Worm (Caenorhabditis elegans) whole organism, L3 larva: ENCODE measurements around the gene Y57G11C.48.

Experiments
- R02D3.7 ChIP-seq: fragments of 150-350 bp; optimal IDR thresholded peaks from 2 replicates; lab custom pipeline; 2014; ENCODE audit warnings: missing biosample characterization, missing genetic modification characterization
- ZK546.5 ChIP-seq: sonication (generic microtip); optimal IDR thresholded peaks from 2 replicates; lab custom pipeline; 2017; ENCODE audit warnings: missing biosample characterization, missing genetic modification characterization
- aly-2 ChIP-seq: fragments of 150-350 bp; optimal IDR thresholded peaks from 2 replicates; lab custom pipeline; 2014; ENCODE audit warnings: missing biosample characterization, missing genetic modification characterization
- ama-1 ChIP-seq: fragments of 150-350 bp; optimal IDR thresholded peaks from 2 replicates; lab custom pipeline; 2018
- ceh-16 ChIP-seq: sonication (generic microtip); optimal IDR thresholded peaks from 2 replicates; lab custom pipeline; 2017; ENCODE audit warnings: missing biosample characterization, missing genetic modification characterization
- ceh-28 ChIP-seq: fragments of 150-350 bp; optimal IDR thresholded peaks from 2 replicates; lab custom pipeline; 2014; ENCODE audit warnings: missing biosample characterization, missing genetic modification reagents, missing genetic modification characterization
- ceh-82 ChIP-seq: fragments of 150-350 bp; optimal IDR thresholded peaks from 2 replicates; lab custom pipeline; 2014; ENCODE audit warnings: missing biosample characterization, missing genetic modification characterization
- ceh-9 ChIP-seq: sonication (generic microtip); optimal IDR thresholded peaks from 2 replicates; lab custom pipeline; 2018; ENCODE audit warnings: missing biosample characterization, missing genetic modification characterization
- daf-12 ChIP-seq: fragments of 150-350 bp; optimal IDR thresholded peaks from 2 replicates; lab custom pipeline; 2014; ENCODE audit warnings: missing biosample characterization, missing genetic modification reagents, missing genetic modification characterization
- egl-27 ChIP-seq: sonication (generic microtip); optimal IDR thresholded peaks from 4 replicates; lab custom pipeline; 2017; ENCODE audit warnings: missing biosample characterization, missing genetic modification reagents, missing genetic modification characterization
- egl-5 ChIP-seq: fragments of 150-350 bp; optimal IDR thresholded peaks from 2 replicates; lab custom pipeline; 2017; ENCODE audit warnings: missing biosample characterization, missing genetic modification reagents, missing genetic modification characterization, inconsistent platforms
- elt-1 ChIP-seq: fragments of 150-350 bp; optimal IDR thresholded peaks from 2 replicates; lab custom pipeline; 2014; ENCODE audit warnings: missing biosample characterization, missing genetic modification characterization
- elt-2 ChIP-seq: sonication (generic microtip); optimal IDR thresholded peaks from 2 replicates; lab custom pipeline; 2016; ENCODE audit warnings: missing genetic modification reagents, mild to moderate bottlenecking, missing genetic modification characterization, missing compliant biosample characterization
- elt-3 ChIP-seq, 3 experiments: fragments of 150-350 bp in 1 of 3; sonication (generic microtip) in 2 of 3; optimal IDR thresholded peaks; 2 replicates in 2 of 3; 4 replicates in 1 of 3; lab custom pipeline; 2014 to 2017; ENCODE audit warnings: missing biosample characterization in 3 of 3, missing genetic modification characterization in 3 of 3
- fkh-10 ChIP-seq: sonication (generic microtip); optimal IDR thresholded peaks from 2 replicates; lab custom pipeline; 2017; ENCODE audit warnings: missing biosample characterization, missing genetic modification reagents, missing genetic modification characterization
- fkh-2 ChIP-seq: fragments of 150-350 bp; optimal IDR thresholded peaks from 2 replicates; lab custom pipeline; 2014; ENCODE audit warnings: missing biosample characterization, missing genetic modification reagents, missing genetic modification characterization
- fos-1 ChIP-seq: fragments of 150-350 bp; optimal IDR thresholded peaks from 2 replicates; lab custom pipeline; 2014; ENCODE audit warnings: missing biosample characterization, missing genetic modification characterization
- hmg-11 ChIP-seq: sonication (generic microtip); optimal IDR thresholded peaks from 2 replicates; lab custom pipeline; 2016; ENCODE audit warnings: missing genetic modification characterization, missing compliant biosample characterization
- jun-1 ChIP-seq: fragments of 150-350 bp; optimal IDR thresholded peaks from 2 replicates; lab custom pipeline; 2014; ENCODE audit warnings: missing biosample characterization, missing genetic modification reagents, missing genetic modification characterization
- lin-15B ChIP-seq: fragments of 150-350 bp; optimal IDR thresholded peaks from 2 replicates; lab custom pipeline; 2014; ENCODE audit warnings: missing biosample characterization, missing genetic modification characterization
- lin-39 ChIP-seq: fragments of 150-350 bp; optimal IDR thresholded peaks from 2 replicates; lab custom pipeline; 2018; ENCODE audit warnings: missing biosample characterization, missing genetic modification reagents, missing genetic modification characterization
- lsy-12 ChIP-seq: sonication (generic microtip); optimal IDR thresholded peaks from 2 replicates; lab custom pipeline; 2016; ENCODE audit warnings: mild to moderate bottlenecking, missing genetic modification characterization, missing compliant biosample characterization
- mdl-1 ChIP-seq: fragments of 150-350 bp; optimal IDR thresholded peaks from 2 replicates; lab custom pipeline; 2014; ENCODE audit warnings: missing biosample characterization, missing genetic modification characterization
- mml-1 ChIP-seq: fragments of 150-350 bp; sonication (generic microtip); optimal IDR thresholded peaks from 3 replicates; lab custom pipeline; 2014; ENCODE audit warnings: missing biosample characterization, missing genetic modification characterization
- nfya-1 ChIP-seq: sonication (generic microtip); optimal IDR thresholded peaks from 2 replicates; lab custom pipeline; 2017; ENCODE audit warnings: missing genetic modification characterization, mild to moderate bottlenecking, missing compliant biosample characterization, antibody characterized with exemption, moderate library complexity; ENCODE audit not compliant: insufficient read depth
- nhr-11 ChIP-seq: fragments of 150-350 bp; optimal IDR thresholded peaks from 2 replicates; lab custom pipeline; 2014; ENCODE audit warnings: missing biosample characterization, missing genetic modification characterization
- nhr-237 ChIP-seq: fragments of 150-350 bp; optimal IDR thresholded peaks from 2 replicates; lab custom pipeline; 2014; ENCODE audit warnings: missing biosample characterization, missing genetic modification characterization
- nhr-25 ChIP-seq: sonication (generic microtip); optimal IDR thresholded peaks from 2 replicates; lab custom pipeline; 2017; ENCODE audit warnings: missing biosample characterization, missing genetic modification characterization
- nhr-28 ChIP-seq: fragments of 150-350 bp; optimal IDR thresholded peaks from 2 replicates; lab custom pipeline; 2014; ENCODE audit warnings: missing biosample characterization, missing genetic modification characterization
- nhr-43 ChIP-seq: sonication (generic microtip); optimal IDR thresholded peaks from 2 replicates; lab custom pipeline; 2016; ENCODE audit warnings: mild to moderate bottlenecking, missing genetic modification characterization, missing compliant biosample characterization; ENCODE audit not compliant: poor library complexity, severe bottlenecking
- nhr-67 ChIP-seq: fragments of 150-350 bp; optimal IDR thresholded peaks from 2 replicates; lab custom pipeline; 2014; ENCODE audit warnings: missing biosample characterization, missing genetic modification characterization
- nhr-76 ChIP-seq: fragments of 150-350 bp; sonication (generic microtip); optimal IDR thresholded peaks from 5 replicates; lab custom pipeline; 2014; ENCODE audit warnings: missing biosample characterization, missing genetic modification characterization
- pha-4 ChIP-seq: fragments of 150-350 bp; optimal IDR thresholded peaks from 2 replicates; lab custom pipeline; 2014; ENCODE audit warnings: missing biosample characterization, missing genetic modification reagents, missing genetic modification characterization
- pqm-1 ChIP-seq: fragments of 150-350 bp; optimal IDR thresholded peaks from 2 replicates; lab custom pipeline; 2017; ENCODE audit warnings: missing biosample characterization, missing genetic modification characterization, inconsistent platforms
- sea-2 ChIP-seq: fragments of 150-350 bp; sonication (generic microtip); optimal IDR thresholded peaks from 4 replicates; lab custom pipeline; 2014; ENCODE audit warnings: missing biosample characterization, missing genetic modification reagents, missing genetic modification characterization
- snpc-4 ChIP-seq: fragments of 150-350 bp; optimal IDR thresholded peaks from 2 replicates; lab custom pipeline; 2014; ENCODE audit warnings: missing biosample characterization, missing genetic modification characterization
- tbx-2 ChIP-seq: sonication (generic microtip); optimal IDR thresholded peaks from 2 replicates; lab custom pipeline; 2016; ENCODE audit warnings: mild to moderate bottlenecking, missing genetic modification characterization, missing compliant biosample characterization
- unc-39 ChIP-seq: sonication (generic microtip); optimal IDR thresholded peaks from 4 replicates; lab custom pipeline; 2017; ENCODE audit warnings: missing biosample characterization, missing genetic modification characterization
- unc-62 ChIP-seq: fragments of 150-350 bp; sonication (generic microtip); optimal IDR thresholded peaks from 4 replicates; lab custom pipeline; 2014; ENCODE audit warnings: missing biosample characterization, missing genetic modification reagents, missing genetic modification characterization
- ztf-11 ChIP-seq: fragments of 150-350 bp; optimal IDR thresholded peaks from 2 replicates; lab custom pipeline; 2014; ENCODE audit warnings: missing biosample characterization, missing genetic modification characterization
- ztf-4 ChIP-seq: fragments of 150-350 bp; optimal IDR thresholded peaks from 2 replicates; lab custom pipeline; 2014; ENCODE audit warnings: missing biosample characterization, missing genetic modification characterization

Gene Y57G11C.48

DNA sequence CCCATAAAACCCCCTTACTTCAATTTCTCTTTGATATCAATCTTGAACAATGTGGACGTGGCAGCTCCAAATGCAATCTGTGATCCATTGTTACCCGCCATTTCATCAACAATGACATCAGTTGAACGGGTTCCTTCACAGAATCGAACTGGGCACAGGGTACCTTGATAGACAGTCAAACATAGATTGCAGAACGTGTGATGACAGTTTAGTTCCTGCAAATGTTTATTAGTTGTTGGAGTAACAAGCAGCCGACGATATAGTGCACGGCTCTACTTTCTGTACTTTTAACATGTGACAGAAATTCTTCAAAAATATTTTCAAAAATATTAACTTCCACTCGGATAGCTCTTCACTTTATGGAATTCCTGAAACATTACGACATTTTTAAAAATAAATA lies at the start of gene Y57G11C.48:
Y57G11C.48 (minus strand) TSS at position 101 of the 400 bp plus-strand sequence.
- TF ChIP-seq R02D3.7 (tag; lab: Kevin White, UChicago), result no peak
- TF ChIP-seq lsy-12, result no peak
- no peak for TF ChIP-seq elt-3 (tag; optimal IDR thresholded peaks at IDR 0.05; lab: Kevin White, UChicago)
- no peak for TF ChIP-seq jun-1 (tag; lab: Kevin White, UChicago)
- TF ChIP-seq ceh-16 (tag; lab: Kevin White, UChicago), result no peak
- TF ChIP-seq snpc-4, result no peak
- TF ChIP-seq lin-15B (tag; lab: Kevin White, UChicago), result no peak
- TF ChIP-seq unc-39 (tag; lab: Kevin White, UChicago), result no peak
- TF ChIP-seq ceh-28 (tag; lab: Kevin White, UChicago), result no peak
- no peak for TF ChIP-seq pha-4 (tag; lab: Kevin White, UChicago)
- no peak for TF ChIP-seq fos-1
- no peak for TF ChIP-seq ceh-82 (tag; lab: Kevin White, UChicago)
- TF ChIP-seq ztf-4 (tag; lab: Kevin White, UChicago), result no peak
- no peak for TF ChIP-seq hmg-11
- TF ChIP-seq nhr-237 (tag; lab: Kevin White, UChicago), result no peak
- TF ChIP-seq, all 47 proteins: peak for 0

DNA sequence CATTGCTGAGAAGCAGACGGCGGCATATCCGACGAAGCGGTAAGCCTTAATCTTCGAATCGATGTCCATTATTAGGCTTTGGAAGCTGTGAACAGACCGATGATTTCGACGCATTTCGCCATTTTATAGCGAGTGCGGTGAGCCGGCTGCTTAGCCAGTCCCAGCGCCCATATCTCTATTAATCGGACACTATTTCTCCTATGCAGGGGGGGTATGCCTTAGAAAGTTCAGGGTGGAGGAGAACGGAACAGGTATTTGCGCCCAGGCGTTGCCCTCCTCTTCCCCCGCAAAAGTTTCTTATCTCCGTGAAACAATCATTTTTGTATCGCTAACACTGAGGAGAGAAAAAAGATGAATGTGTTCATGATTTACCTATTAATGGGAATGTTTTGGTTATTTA lies 42.5 kb upstream of the Y57G11C.48 start, which contains the start of gene dpy-4:
dpy-4 (minus strand) TSS at position 101 of the 400 bp plus-strand sequence.
- TF ChIP-seq pha-4 (tag; lab: Kevin White, UChicago), result no peak
- TF ChIP-seq nhr-25 (tag; lab: Kevin White, UChicago), result peak; percentile 35
- peak; percentile 56 for TF ChIP-seq ama-1

DNA sequence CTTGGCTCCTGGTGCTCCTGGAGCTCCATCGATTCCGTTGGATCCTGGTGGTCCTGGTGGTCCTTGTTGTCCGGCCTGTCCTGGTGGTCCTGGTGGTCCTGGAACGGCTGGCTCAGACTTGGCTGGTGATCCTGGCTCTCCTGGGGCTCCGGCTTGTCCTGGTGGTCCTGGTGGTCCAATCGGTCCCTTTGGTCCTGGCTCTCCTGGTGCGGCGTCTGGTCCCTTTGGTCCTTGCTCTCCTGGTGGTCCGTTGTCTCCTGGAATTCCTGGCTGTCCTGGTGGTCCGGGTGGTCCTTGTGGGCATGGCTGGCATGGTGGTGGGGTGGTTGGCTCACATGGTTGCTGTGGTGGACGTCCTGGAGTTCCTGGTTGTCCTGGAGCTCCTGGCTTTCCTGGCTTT lies 41.7 kb upstream of the Y57G11C.48 start:
- TF ChIP-seq fkh-2 (tag; lab: Kevin White, UChicago) (no peak), tbx-2 (tag; lab: Kevin White, UChicago) (no peak), elt-2 (tag; lab: Kevin White, UChicago) (no peak), ceh-9 (tag; lab: Kevin White, UChicago) (no peak), nhr-28 (tag; lab: Kevin White, UChicago) (no peak), R02D3.7 (tag; lab: Kevin White, UChicago) (no peak), nhr-43 (tag; lab: Kevin White, UChicago) (no peak), egl-27 (tag; lab: Kevin White, UChicago) (no peak), ceh-82 (tag; lab: Kevin White, UChicago) (no peak), unc-39 (tag; lab: Kevin White, UChicago) (no peak)

DNA sequence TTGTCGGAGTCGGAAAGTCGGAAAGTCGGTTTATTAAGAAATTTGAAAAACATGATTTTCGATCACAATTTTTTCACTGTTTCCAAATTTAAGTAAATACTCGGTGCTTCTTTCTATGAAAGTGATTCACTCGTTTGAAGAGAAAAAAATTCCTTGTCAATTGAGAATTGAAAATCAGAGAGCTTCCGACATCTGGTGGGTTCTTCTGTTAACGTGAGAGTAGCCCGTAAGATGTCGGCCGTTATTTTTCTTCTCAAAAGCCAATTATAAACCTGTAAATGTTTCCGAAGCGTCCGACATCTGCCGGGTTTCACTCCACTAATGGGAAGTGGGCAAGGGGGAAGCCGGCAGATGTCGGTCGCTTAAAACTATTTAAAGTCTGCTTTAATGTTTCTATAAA lies 40.9 kb upstream of the Y57G11C.48 start:
- TF ChIP-seq fkh-10 (GFP tag; lab: Kevin White, UChicago), result no peak
- no peak for TF ChIP-seq daf-12 (tag; lab: Kevin White, UChicago)
- TF ChIP-seq egl-5 (tag; lab: Kevin White, UChicago), result no peak
- peak; percentile 13 for TF ChIP-seq nfya-1 (tag; lab: Kevin White, UChicago)
- TF ChIP-seq mdl-1, result no peak
- TF ChIP-seq nhr-76 (tag; lab: Kevin White, UChicago), result no peak
- no peak for TF ChIP-seq ZK546.5 (tag; lab: Kevin White, UChicago)
- no peak for TF ChIP-seq fkh-2 (tag; lab: Kevin White, UChicago)
- no peak for TF ChIP-seq aly-2
- TF ChIP-seq ztf-11 (tag; lab: Kevin White, UChicago), result no peak
- TF ChIP-seq ceh-82 (tag; lab: Kevin White, UChicago), result no peak
- TF ChIP-seq nhr-43 (tag; lab: Kevin White, UChicago), result peak; percentile 87
- TF ChIP-seq ceh-16 (tag; lab: Kevin White, UChicago), result no peak
- no peak for TF ChIP-seq unc-39 (tag; lab: Kevin White, UChicago)
- no peak for TF ChIP-seq tbx-2 (tag; lab: Kevin White, UChicago)
- TF ChIP-seq nhr-67 (tag; lab: Kevin White, UChicago), result no peak
- TF ChIP-seq ceh-9 (tag; lab: Kevin White, UChicago), result no peak
- TF ChIP-seq R02D3.7 (tag; lab: Kevin White, UChicago), result no peak
- no peak for TF ChIP-seq nhr-11 (tag; lab: Kevin White, UChicago)
- TF ChIP-seq unc-62, result no peak
- TF ChIP-seq ceh-28 (tag; lab: Kevin White, UChicago), result no peak
- no peak for TF ChIP-seq pqm-1 (tag; lab: Kevin White, UChicago)
- peak in 1 of 3 experiments; percentile 32 for TF ChIP-seq elt-3 (tag; optimal IDR thresholded peaks at IDR 0.05; lab: Kevin White, UChicago)
- TF ChIP-seq lsy-12, result no peak
- no peak for TF ChIP-seq elt-1 (tag; lab: Kevin White, UChicago)
- TF ChIP-seq sea-2 (GFP tag; lab: Kevin White, UChicago), result no peak
- no peak for TF ChIP-seq mml-1
- TF ChIP-seq hmg-11, result no peak
- no peak for TF ChIP-seq jun-1 (tag; lab: Kevin White, UChicago)
- peak; percentile 66 for TF ChIP-seq ama-1
- TF ChIP-seq fos-1, result no peak
- TF ChIP-seq lin-39 (tag; lab: Kevin White, UChicago), result no peak
- TF ChIP-seq snpc-4, result peak; percentile 74
- no peak for TF ChIP-seq pha-4 (tag; lab: Kevin White, UChicago)
- TF ChIP-seq nhr-25 (tag; lab: Kevin White, UChicago), result no peak
